Fruit fly (Drosophila melanogaster) whole organism, embryonic: Measurements from ENCODE around the gene MICU3.

Experiments
- BEAF-32 ChIP-seq: fragments of 200-800 bp; sonication (Bioruptor generic); optimal IDR thresholded peaks from 3 replicates; lab custom pipeline; 2017; ENCODE audit warnings: missing biosample characterization, missing genetic modification characterization, mild to moderate bottlenecking, moderate library complexity, missing genetic modification reagents
- CG10321 ChIP-seq: fragments of 200-800 bp; sonication (Bioruptor generic); IDR thresholded peaks from 2 replicates; pipeline ENCODE4 v1.3.6; 2022; ENCODE audit warnings: missing biosample characterization, missing genetic modification characterization
- CG10431 ChIP-seq: fragments of 200-800 bp; sonication (Bioruptor generic); optimal IDR thresholded peaks from 3 replicates; lab custom pipeline; 2018; ENCODE audit warnings: missing biosample characterization, mild to moderate bottlenecking, missing genetic modification characterization
- CG10959 ChIP-seq: fragments of 200-800 bp; sonication (Bioruptor generic); IDR thresholded peaks from 2 replicates; pipeline ENCODE4 v1.3.6; 2022; ENCODE audit warnings: missing biosample characterization, missing genetic modification characterization
- CG10979 ChIP-seq: fragments of 200-800 bp; sonication (Bioruptor generic); optimal IDR thresholded peaks from 2 replicates; lab custom pipeline; 2018; ENCODE audit warnings: missing biosample characterization, mild to moderate bottlenecking, missing genetic modification characterization, moderate library complexity
- CG11085 ChIP-seq: fragments of 200-800 bp; sonication (Bioruptor generic); IDR thresholded peaks from 2 replicates; pipeline ENCODE4 v1.3.6; 2022; ENCODE audit warnings: missing biosample characterization, missing genetic modification characterization
- CG16863 ChIP-seq: fragments of 200-800 bp; sonication (Bioruptor generic); optimal IDR thresholded peaks from 3 replicates; lab custom pipeline; 2016; ENCODE audit warnings: missing biosample characterization, missing genetic modification characterization
- CG17612 ChIP-seq: fragments of 200-800 bp; sonication (Bioruptor generic); IDR thresholded peaks from 2 replicates; pipeline ENCODE4 v1.3.6; 2022; ENCODE audit warnings: missing biosample characterization, missing genetic modification characterization
- CG18476 ChIP-seq: fragments of 200-800 bp; sonication (Bioruptor generic); optimal IDR thresholded peaks from 2 replicates; lab custom pipeline; 2016; ENCODE audit warnings: missing biosample characterization, mild to moderate bottlenecking, missing genetic modification characterization
- CG2116 ChIP-seq: fragments of 200-800 bp; sonication (Bioruptor generic); optimal IDR thresholded peaks from 3 replicates; lab custom pipeline; 2018; ENCODE audit warnings: missing biosample characterization, mild to moderate bottlenecking, missing genetic modification characterization
- CG32532 ChIP-seq: fragments of 200-800 bp; sonication (Bioruptor generic); IDR thresholded peaks from 2 replicates; pipeline ENCODE4 v1.3.6; 2022; ENCODE audit warnings: missing biosample characterization, missing genetic modification characterization
- CG33557 ChIP-seq: fragments of 200-800 bp; sonication (Bioruptor generic); optimal IDR thresholded peaks from 2 replicates; lab custom pipeline; 2019; ENCODE audit warnings: missing biosample characterization, mild to moderate bottlenecking, missing genetic modification characterization, moderate library complexity
- CG34422 ChIP-seq: fragments of 200-800 bp; sonication (Bioruptor generic); IDR thresholded peaks from 3 replicates; pipeline ENCODE4 v1.3.6; 2022; ENCODE audit warnings: missing biosample characterization, missing genetic modification characterization
- CG4328 ChIP-seq: fragments of 200-800 bp; sonication (Bioruptor generic); optimal IDR thresholded peaks from 3 replicates; lab custom pipeline; 2017; ENCODE audit warnings: missing biosample characterization, missing genetic modification reagents, missing genetic modification characterization
- CG4404 ChIP-seq: fragments of 200-800 bp; sonication (Bioruptor generic); IDR thresholded peaks from 2 replicates; pipeline ENCODE4 v1.3.6; 2022; ENCODE audit warnings: missing biosample characterization, missing genetic modification characterization
- CG6854 ChIP-seq: fragments of 200-800 bp; sonication (Bioruptor generic); optimal IDR thresholded peaks from 3 replicates; lab custom pipeline; 2017; ENCODE audit warnings: missing biosample characterization, mild to moderate bottlenecking, missing genetic modification characterization
- CG8924 ChIP-seq: fragments of 200-800 bp; optimal IDR thresholded peaks from 3 replicates; lab custom pipeline; 2019; ENCODE audit warnings: missing biosample characterization, mild to moderate bottlenecking, missing genetic modification characterization, moderate library complexity
- CG8944 ChIP-seq: fragments of 200-800 bp; sonication (Bioruptor generic); optimal IDR thresholded peaks from 3 replicates; lab custom pipeline; 2016; ENCODE audit warnings: missing biosample characterization, missing genetic modification characterization
- D19A ChIP-seq: fragments of 200-800 bp; optimal IDR thresholded peaks from 3 replicates; lab custom pipeline; 2019; ENCODE audit warnings: missing biosample characterization, mild to moderate bottlenecking, missing genetic modification characterization, moderate library complexity
- Dek ChIP-seq: fragments of 200-800 bp; sonication (Bioruptor generic); optimal IDR thresholded peaks from 3 replicates; lab custom pipeline; 2019; ENCODE audit warnings: missing biosample characterization, mild to moderate bottlenecking, missing genetic modification characterization, moderate library complexity
- E2f1 ChIP-seq: fragments of 200-800 bp; sonication (Bioruptor generic); IDR thresholded peaks from 2 replicates; pipeline ENCODE4 v1.3.6; 2022; ENCODE audit warnings: missing biosample characterization, missing genetic modification characterization
- Ets97D ChIP-seq: fragments of 200-800 bp; sonication (Bioruptor generic); optimal IDR thresholded peaks from 3 replicates; lab custom pipeline; 2016; ENCODE audit warnings: missing biosample characterization, missing genetic modification characterization
- Hand ChIP-seq: fragments of 200-800 bp; sonication (Bioruptor generic); optimal IDR thresholded peaks from 2 replicates; lab custom pipeline; 2017; ENCODE audit warnings: mild to moderate bottlenecking, missing biosample characterization, missing genetic modification reagents, missing genetic modification characterization
- Hr51 ChIP-seq, 2 experiments: fragments of 200-800 bp; sonication (Bioruptor generic); optimal IDR thresholded peaks; 2 replicates in 1 of 2; 3 replicates in 1 of 2; lab custom pipeline; 2016 to 2018; ENCODE audit warnings: missing biosample characterization in 2 of 2, missing genetic modification characterization in 2 of 2, mild to moderate bottlenecking in 1 of 2, moderate library complexity in 1 of 2
- Hr78 ChIP-seq, 2 experiments: fragments of 200-800 bp in 1 of 2; fragments of >200 bp in 1 of 2; sonication (Bioruptor generic) in 1 of 2; optimal IDR thresholded peaks; 2 replicates each; lab custom pipeline; 2017 to 2019; ENCODE audit warnings: missing biosample characterization in 2 of 2, missing genetic modification characterization in 2 of 2, mild to moderate bottlenecking in 1 of 2, moderate library complexity in 1 of 2
- MBD-R2 ChIP-seq: fragments of 200-800 bp; sonication (Bioruptor generic); IDR thresholded peaks from 2 replicates; pipeline ENCODE4 v1.3.6; 2022; ENCODE audit warnings: missing biosample characterization, missing genetic modification characterization
- MESR4 ChIP-seq: fragments of 200-800 bp; sonication (Bioruptor generic); optimal IDR thresholded peaks from 2 replicates; lab custom pipeline; 2018; ENCODE audit warnings: missing biosample characterization, mild to moderate bottlenecking, missing genetic modification characterization, moderate library complexity
- Mad ChIP-seq: fragments of 200-800 bp; sonication (Bioruptor generic); optimal IDR thresholded peaks from 2 replicates; lab custom pipeline; 2016; ENCODE audit warnings: missing biosample characterization, missing genetic modification characterization
- Meics ChIP-seq: fragments of 200-800 bp; sonication (Bioruptor generic); optimal IDR thresholded peaks from 2 replicates; lab custom pipeline; 2017; ENCODE audit warnings: missing biosample characterization, mild to moderate bottlenecking, missing genetic modification characterization
- Opbp ChIP-seq: fragments of 200-800 bp; sonication (Bioruptor generic); IDR thresholded peaks from 3 replicates; pipeline ENCODE4 v1.3.6; 2022; ENCODE audit warnings: missing biosample characterization, missing genetic modification characterization; ENCODE audit not compliant: partially characterized antibody
- Optix ChIP-seq: fragments of 200-800 bp; sonication (Bioruptor generic); IDR thresholded peaks from 3 replicates; pipeline ENCODE4 v1.3.6; 2022; ENCODE audit warnings: missing biosample characterization, missing genetic modification characterization
- PHDP ChIP-seq: fragments of 200-800 bp; sonication (Bioruptor generic); optimal IDR thresholded peaks from 3 replicates; lab custom pipeline; 2018; ENCODE audit warnings: missing biosample characterization, mild to moderate bottlenecking, missing genetic modification characterization, moderate library complexity
- Rx ChIP-seq: fragments of 200-800 bp; sonication (Bioruptor generic); IDR thresholded peaks from 2 replicates; pipeline ENCODE4 v1.3.6; 2022; ENCODE audit warnings: missing biosample characterization, missing genetic modification characterization
- Sox102F ChIP-seq: fragments of 200-800 bp; sonication (Bioruptor generic); optimal IDR thresholded peaks from 2 replicates; lab custom pipeline; 2018; ENCODE audit warnings: missing biosample characterization, mild to moderate bottlenecking, missing genetic modification characterization, moderate library complexity
- Spps ChIP-seq: fragments of 200-800 bp; sonication (Bioruptor generic); optimal IDR thresholded peaks from 2 replicates; lab custom pipeline; 2018; ENCODE audit warnings: missing biosample characterization, mild to moderate bottlenecking, missing genetic modification characterization
- Ssrp ChIP-seq: fragments of 200-800 bp; sonication (Bioruptor generic); optimal IDR thresholded peaks from 2 replicates; lab custom pipeline; 2018; ENCODE audit warnings: missing biosample characterization, mild to moderate bottlenecking, missing genetic modification characterization, moderate library complexity
- bab2 ChIP-seq: fragments of 200-800 bp; sonication (Bioruptor generic); optimal IDR thresholded peaks from 2 replicates; lab custom pipeline; 2016; ENCODE audit warnings: missing biosample characterization, missing genetic modification characterization
- btn ChIP-seq: fragments of 200-800 bp; sonication (Bioruptor generic); optimal IDR thresholded peaks from 2 replicates; lab custom pipeline; 2016; ENCODE audit warnings: missing biosample characterization, missing genetic modification characterization
- cad ChIP-seq: fragments of >200 bp; optimal IDR thresholded peaks from 2 replicates; lab custom pipeline; 2017; ENCODE audit warnings: missing biosample characterization, missing genetic modification characterization
- cato ChIP-seq: fragments of 200-800 bp; sonication (Bioruptor generic); optimal IDR thresholded peaks from 2 replicates; lab custom pipeline; 2016; ENCODE audit warnings: missing biosample characterization, missing genetic modification characterization, borderline replicate concordance
- dpn ChIP-seq, 2 experiments: fragments of 200-800 bp; sonication (Bioruptor generic); optimal IDR thresholded peaks; 3 replicates each; lab custom pipeline; 2016; ENCODE audit warnings: missing biosample characterization in 2 of 2, missing genetic modification characterization in 2 of 2
- gce ChIP-seq: fragments of 200-800 bp; sonication (Bioruptor generic); IDR thresholded peaks from 3 replicates; pipeline ENCODE4 v1.3.6; 2022; ENCODE audit warnings: missing biosample characterization, missing genetic modification characterization
- hth ChIP-seq: fragments of >200 bp; optimal IDR thresholded peaks from 2 replicates; lab custom pipeline; 2017; ENCODE audit warnings: inconsistent platforms
- lmd ChIP-seq: fragments of 200-800 bp; sonication (Bioruptor generic); IDR thresholded peaks from 2 replicates; pipeline ENCODE4 v1.3.6; 2022; ENCODE audit warnings: missing biosample characterization, missing genetic modification characterization
- luna ChIP-seq: fragments of 200-800 bp; sonication (Bioruptor generic); optimal IDR thresholded peaks from 2 replicates; lab custom pipeline; 2016; ENCODE audit warnings: missing biosample characterization, missing genetic modification characterization
- nmo ChIP-seq: fragments of 200-800 bp; sonication (Bioruptor generic); optimal IDR thresholded peaks from 2 replicates; lab custom pipeline; 2018; ENCODE audit warnings: missing biosample characterization, mild to moderate bottlenecking, missing genetic modification characterization, moderate library complexity
- nom ChIP-seq: fragments of 200-800 bp; sonication (Bioruptor generic); optimal IDR thresholded peaks from 2 replicates; lab custom pipeline; 2017; ENCODE audit warnings: missing biosample characterization, missing genetic modification characterization, mild to moderate bottlenecking, moderate library complexity, missing genetic modification reagents
- row ChIP-seq: fragments of 200-800 bp; sonication (Bioruptor generic); IDR thresholded peaks from 3 replicates; pipeline ENCODE4 v1.3.6; 2022; ENCODE audit warnings: missing biosample characterization, missing genetic modification characterization
- sim ChIP-seq: fragments of 200-800 bp; sonication (Bioruptor generic); IDR thresholded peaks from 2 replicates; pipeline ENCODE4 v1.3.6; 2022; ENCODE audit warnings: missing biosample characterization, missing genetic modification characterization
- wor ChIP-seq: fragments of 200-800 bp; sonication (Bioruptor generic); IDR thresholded peaks from 2 replicates; pipeline ENCODE4 v1.3.6; 2022; ENCODE audit warnings: missing biosample characterization, missing genetic modification characterization
- zfh2 ChIP-seq: fragments of 200-800 bp; sonication (Bioruptor generic); optimal IDR thresholded peaks from 2 replicates; lab custom pipeline; 2016; ENCODE audit warnings: missing biosample characterization, missing genetic modification characterization

MICU3 gene

DNA sequence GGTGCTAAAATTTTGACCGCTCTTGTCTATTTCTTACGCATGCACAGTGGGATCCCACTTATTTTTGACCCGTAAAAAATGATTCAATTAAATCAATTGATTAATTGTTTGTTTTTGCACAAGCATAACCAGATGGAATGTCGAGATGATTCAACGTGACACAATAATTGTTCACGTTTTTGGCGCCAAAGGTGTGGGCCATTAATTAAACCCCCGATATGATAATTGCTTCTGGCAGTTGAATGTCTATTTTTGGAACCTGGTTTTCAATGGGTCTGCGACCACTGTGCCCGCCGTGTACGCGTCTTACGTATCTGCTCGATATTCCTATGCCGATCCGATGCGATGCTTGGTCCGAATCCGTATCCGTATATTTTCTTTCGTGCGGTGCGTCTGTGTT is 44.9 kb downstream of the MICU3 start (continued):
- peak; percentile 40 for TF ChIP-seq CG33557 (GFP tag; lab: Kevin White, UChicago)
- TF ChIP-seq CG6854: peak; percentile 44
- 0 out of 2 replicates have a peak, but pooled peaks have one; percentile 51 for TF ChIP-seq CG17612 (GFP tag; lab: Robert Waterston, UW)
- TF ChIP-seq btn: peak; percentile 51
- peak; percentile 67 for TF ChIP-seq CG10979 (tag; lab: Kevin White, UChicago)
- TF ChIP-seq Opbp (GFP tag; lab: Robert Waterston, UW): no peak
- peak; percentile 75 for TF ChIP-seq zfh2 (GFP tag; lab: Kevin White, UChicago)
- no peak for TF ChIP-seq CG8924 (tag; lab: Kevin White, UChicago)
- no peak for TF ChIP-seq sim (GFP tag; lab: Robert Waterston, UW)
- peak; percentile 66 for TF ChIP-seq Sox102F (GFP tag; lab: Kevin White, UChicago)
- TF ChIP-seq CG11085: peak; percentile 45; the same call in 1 of the 2 replicates
- peak; percentile 76 for TF ChIP-seq nmo (GFP tag; lab: Kevin White, UChicago)
- peak; percentile 71 for TF ChIP-seq E2f1 (GFP tag; lab: Robert Waterston, UW)
- peak; percentile 92 for TF ChIP-seq row
- TF ChIP-seq Ssrp (tag; lab: Kevin White, UChicago): peak; percentile 61
- 0 out of 2 replicates have a peak, but pooled peaks have one; percentile 20 for TF ChIP-seq wor (GFP tag; lab: Robert Waterston, UW)
- TF ChIP-seq CG8944 (GFP tag; lab: Kevin White, UChicago): peak; percentile 57
- TF ChIP-seq CG2116 (GFP tag; lab: Kevin White, UChicago): no peak
- TF ChIP-seq CG32532: peak; percentile 76
- TF ChIP-seq gce (GFP tag; lab: Robert Waterston, UW): peak; percentile 69; the same call in 2 of the 3 replicates
- no peak for TF ChIP-seq hth (lab: Kevin White, UChicago)
- no peak for TF ChIP-seq Hand (GFP tag; lab: Kevin White, UChicago)
- TF ChIP-seq BEAF-32 (GFP tag; lab: Kevin White, UChicago): no peak
- peak; percentile 71 for TF ChIP-seq Optix (GFP tag; lab: Robert Waterston, UW)
- TF ChIP-seq Meics (GFP tag; lab: Kevin White, UChicago): peak; percentile 71
- peak; percentile 64 for TF ChIP-seq CG4404 (GFP tag; lab: Robert Waterston, UW)
- TF ChIP-seq CG34422 (GFP tag; lab: Robert Waterston, UW): peak; percentile 83
- no peak for TF ChIP-seq CG10321 (GFP tag; lab: Robert Waterston, UW)
- no peak for TF ChIP-seq cad (GFP tag; lab: Kevin White, UChicago)
- TF ChIP-seq CG16863 (GFP tag; lab: Kevin White, UChicago): peak; percentile 66
- TF ChIP-seq D19A (tag; lab: Kevin White, UChicago): peak; percentile 67
- TF ChIP-seq Hr78 (GFP tag; optimal IDR thresholded peaks at IDR 0.05; lab: Kevin White, UChicago): peak in 1 of 2 experiments; percentile 13
- peak; percentile 33 for TF ChIP-seq luna
- peak; percentile 65 for TF ChIP-seq CG4328
- peak; percentile 71 for TF ChIP-seq PHDP (tag; lab: Kevin White, UChicago)
- no peak for TF ChIP-seq MESR4 (GFP tag; lab: Kevin White, UChicago)
- peak; percentile 54 for TF ChIP-seq CG10959 (GFP tag; lab: Robert Waterston, UW)
- TF ChIP-seq dpn (GFP tag; optimal IDR thresholded peaks at IDR 0.05; lab: Kevin White, UChicago): peak; percentile 54 to 70
- peak; percentile 11 to 76 for TF ChIP-seq Hr51 (GFP tag; optimal IDR thresholded peaks at IDR 0.05; lab: Kevin White, UChicago)
- TF ChIP-seq cato (GFP tag; lab: Kevin White, UChicago): peak; percentile 36
- peak; percentile 52 for TF ChIP-seq bab2
- TF ChIP-seq Spps (tag; lab: Kevin White, UChicago): peak; percentile 51
- no peak for TF ChIP-seq CG10431 (GFP tag; lab: Kevin White, UChicago)
- peak; percentile 32 for TF ChIP-seq Dek (tag; lab: Kevin White, UChicago)
- peak; percentile 49 for TF ChIP-seq CG18476 (GFP tag; lab: Kevin White, UChicago)
- TF ChIP-seq Ets97D (GFP tag; lab: Kevin White, UChicago): peak; percentile 16
- no peak for TF ChIP-seq nom
- TF ChIP-seq Rx (GFP tag; lab: Robert Waterston, UW): peak; percentile 53
- TF ChIP-seq MBD-R2: peak; percentile 34; the same call in 1 of the 2 replicates
- TF ChIP-seq lmd (GFP tag; lab: Robert Waterston, UW): peak; percentile 83
- peak; percentile 29 for TF ChIP-seq Mad (GFP tag; lab: Kevin White, UChicago)
